Worm (Caenorhabditis elegans): Measurements from ENCODE around the gene H23L24.1.

ce11 chrIV:8761896-8762295 lies 43.6 kb downstream of the H23L24.1 start, which contains the start of the genes F20C5.11 and klp-11:
- TF ChIP-seq aly-2 (tag; optimal IDR thresholded peaks at IDR 0.05) (no peak), isw-1 (GFP tag; IDR thresholded peaks at IDR 0.05) (no peak), skn-1 (tag; optimal IDR thresholded peaks at IDR 0.05) (no peak), lin-13 (GFP tag; optimal IDR thresholded peaks at IDR 0.05) (no peak), dpl-1 (GFP tag; optimal IDR thresholded peaks at IDR 0.05) (no peak), aha-1 (tag; optimal IDR thresholded peaks at IDR 0.05) (no peak), ces-1 (GFP tag; optimal IDR thresholded peaks at IDR 0.05) (no peak), mdl-1 (tag; optimal IDR thresholded peaks at IDR 0.05) (no peak), snpc-4 (tag; optimal IDR thresholded peaks at IDR 0.05) (no peak)

Measured in whole organism, L1 larva.